Worm (Caenorhabditis elegans) whole organism, L4/young adult: ENCODE measurements around the gene eif-2A.

Source experiments
- W03F9.2 ChIP-seq: fragments of 150-350 bp; optimal IDR thresholded peaks from 2 replicates; lab custom pipeline; 2014; ENCODE audit warnings: missing biosample characterization, missing genetic modification characterization
- dao-5 ChIP-seq: sonication (generic microtip); optimal IDR thresholded peaks from 2 replicates; lab custom pipeline; 2016; ENCODE audit warnings: missing genotype, missing genetic modification characterization, moderate library complexity, missing compliant biosample characterization
- him-1 ChIP-seq: sonication (generic microtip); optimal IDR thresholded peaks from 2 replicates; lab custom pipeline; 2016; ENCODE audit warnings: missing genotype, missing genetic modification reagents, missing genetic modification characterization, missing compliant biosample characterization

DNA sequence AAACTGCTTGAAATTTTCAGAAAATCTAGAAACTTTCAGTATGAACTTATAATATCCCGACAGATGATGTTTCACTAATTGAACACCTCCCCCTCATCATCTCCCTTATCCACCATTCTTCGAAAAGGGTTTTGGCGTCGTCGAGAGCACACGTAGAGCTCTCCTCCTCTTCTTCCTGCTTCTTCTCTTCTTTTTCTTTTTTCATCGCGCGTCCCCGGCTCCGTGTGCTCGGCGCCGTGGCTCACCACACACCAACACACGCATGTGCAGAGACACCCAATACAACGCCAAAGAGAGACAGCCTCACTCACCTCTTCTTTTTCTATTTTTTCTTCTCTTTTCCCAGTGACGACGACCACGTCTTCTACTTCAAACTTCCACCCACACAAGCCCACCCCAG lies 37.1 kb upstream of the eif-2A start:
- TF ChIP-seq W03F9.2 (no peak), dao-5 (no peak), him-1 (tag; lab: Kevin White, UChicago) (peak; percentile 29)
